Worm (Caenorhabditis elegans): Measurements from ENCODE around the gene str-81.

The str-81 gene

ce11 chrV:19288073-19288805 is 37.4 kb upstream of the str-81 start, which contains the start of the genes F55C9.3 and fbxb-57:
TSS of gene F55C9.3 (minus strand) at chrV:19288173.
TSS of gene fbxb-57 (plus strand) at chrV:19288755.
- no peak for TF ChIP-seq nhr-6 (tag; optimal IDR thresholded peaks at IDR 0.05)
- no peak for TF ChIP-seq sem-4 (tag; optimal IDR thresholded peaks at IDR 0.05)
- TF ChIP-seq unc-39 (tag; optimal IDR thresholded peaks at IDR 0.05), result no peak
- TF ChIP-seq nhr-129 (tag; optimal IDR thresholded peaks at IDR 0.05), result no peak
- no peak for TF ChIP-seq F13H6.1 (tag; optimal IDR thresholded peaks at IDR 0.05)
- TF ChIP-seq lin-11 (tag; optimal IDR thresholded peaks at IDR 0.05), result no peak
- no peak for TF ChIP-seq mbf-1 (tag; optimal IDR thresholded peaks at IDR 0.05)

ce11 chrV:19285921-19286320 is 35.0 kb upstream of the str-81 start:
- TF ChIP-seq peb-1 (tag; optimal IDR thresholded peaks at IDR 0.05) (no peak), nhr-77 (tag; optimal IDR thresholded peaks at IDR 0.05) (no peak), sma-9 (GFP tag; optimal IDR thresholded peaks at IDR 0.05) (no peak), sma-9 (tag; optimal IDR thresholded peaks at IDR 0.05) (no peak), ztf-4 (tag; optimal IDR thresholded peaks at IDR 0.05) (no peak), fos-1 (tag; optimal IDR thresholded peaks at IDR 0.05) (no peak), F13H6.1 (tag; optimal IDR thresholded peaks at IDR 0.05) (no peak), ceh-16 (tag; optimal IDR thresholded peaks at IDR 0.05) (no peak), gmeb-1 (tag; optimal IDR thresholded peaks at IDR 0.05) (no peak), ZK546.5 (tag; optimal IDR thresholded peaks at IDR 0.05) (no peak), ama-1 (optimal IDR thresholded peaks at IDR 0.05) (no peak), nhr-25 (tag; optimal IDR thresholded peaks at IDR 0.05) (no peak), crh-2 (tag; optimal IDR thresholded peaks at IDR 0.05) (no peak), sem-4 (tag; optimal IDR thresholded peaks at IDR 0.05) (no peak), alr-1 (tag; optimal IDR thresholded peaks at IDR 0.05) (no peak), mbf-1 (tag; optimal IDR thresholded peaks at IDR 0.05) (no peak), unc-62 (GFP tag; optimal IDR thresholded peaks at IDR 0.05) (no peak), skn-1 (tag; optimal IDR thresholded peaks at IDR 0.05) (no peak), blmp-1 (tag; optimal IDR thresholded peaks at IDR 0.05; ENCODE audit: insufficient read depth) (no peak)

- no peak for TF ChIP-seq skn-1 (tag; optimal IDR thresholded peaks at IDR 0.05)
- TF ChIP-seq ztf-1 (GFP tag; conservative IDR thresholded peaks at IDR 0.05), result no peak
- TF ChIP-seq unc-39 (tag; optimal IDR thresholded peaks at IDR 0.05), result no peak
- TF ChIP-seq nhr-21 (tag; optimal IDR thresholded peaks at IDR 0.05), result no peak
- no peak for TF ChIP-seq F13H6.1 (tag; optimal IDR thresholded peaks at IDR 0.05)
- TF ChIP-seq ceh-82 (tag; optimal IDR thresholded peaks at IDR 0.05), result no peak
- TF ChIP-seq nhr-25 (tag; optimal IDR thresholded peaks at IDR 0.05), result no peak
These were observed 31.4 kb upstream of the str-81 start, which contains the start of gene fbxb-117 for ce11 chrV:19282314-19282713. TSS of gene fbxb-117 (plus strand) at chrV:19282614.

- TF ChIP-seq dmd-4 (tag; optimal IDR thresholded peaks at IDR 0.05) (no peak), lsy-2 (tag; optimal IDR thresholded peaks at IDR 0.05) (no peak), crh-2 (tag; optimal IDR thresholded peaks at IDR 0.05) (no peak), mbf-1 (tag; optimal IDR thresholded peaks at IDR 0.05) (no peak), R02D3.7 (tag; optimal IDR thresholded peaks at IDR 0.05) (no peak), ztf-4 (tag; optimal IDR thresholded peaks at IDR 0.05) (no peak), elt-3 (tag; optimal IDR thresholded peaks at IDR 0.05) (no peak), ceh-16 (tag; optimal IDR thresholded peaks at IDR 0.05) (no peak), F13H6.1 (tag; optimal IDR thresholded peaks at IDR 0.05) (no peak), lin-13 (GFP tag; optimal IDR thresholded peaks at IDR 0.05) (no peak), nhr-25 (tag; optimal IDR thresholded peaks at IDR 0.05) (no peak), mab-5 (tag; optimal IDR thresholded peaks at IDR 0.05) (no peak), unc-55 (GFP tag; optimal IDR thresholded peaks at IDR 0.05) (no peak), nhr-6 (tag; optimal IDR thresholded peaks at IDR 0.05) (no peak)
These were observed 29.0 kb upstream of the str-81 start, which contains the start of gene F21D9.8 for ce11 chrV:19279888-19280287. TSS of gene F21D9.8 (minus strand) at chrV:19279988.

ce11 chrV:19278488-19278887 is 27.6 kb upstream of the str-81 start:
- no peak for TF ChIP-seq ceh-82 (tag; optimal IDR thresholded peaks at IDR 0.05)
- TF ChIP-seq lin-13 (GFP tag; optimal IDR thresholded peaks at IDR 0.05), result no peak
- TF ChIP-seq lsy-2 (tag; optimal IDR thresholded peaks at IDR 0.05), result no peak
- no peak for TF ChIP-seq F13H6.1 (tag; optimal IDR thresholded peaks at IDR 0.05)
- TF ChIP-seq R02D3.7 (tag; optimal IDR thresholded peaks at IDR 0.05), result no peak
- TF ChIP-seq nhr-11 (tag; optimal IDR thresholded peaks at IDR 0.05), result no peak
- no peak for TF ChIP-seq alr-1 (tag; optimal IDR thresholded peaks at IDR 0.05)
- no peak for TF ChIP-seq blmp-1 (tag; optimal IDR thresholded peaks at IDR 0.05; ENCODE audit: insufficient read depth)
- TF ChIP-seq lin-11 (tag; optimal IDR thresholded peaks at IDR 0.05), result no peak
- no peak for TF ChIP-seq ztf-4 (tag; optimal IDR thresholded peaks at IDR 0.05)
- no peak for TF ChIP-seq fos-1 (tag; optimal IDR thresholded peaks at IDR 0.05)
- TF ChIP-seq egl-27 (tag; optimal IDR thresholded peaks at IDR 0.05), result no peak
- no peak for TF ChIP-seq nhr-10 (tag; optimal IDR thresholded peaks at IDR 0.05)
- no peak for TF ChIP-seq Y55F3AM.14 (GFP tag; optimal IDR thresholded peaks at IDR 0.05)
- TF ChIP-seq nhr-6 (tag; optimal IDR thresholded peaks at IDR 0.05), result no peak
